Fruit fly (Drosophila melanogaster) whole organism, wandering third instar larva: Measurements from ENCODE around the gene CG4119.

Source experiments
- OdsH ChIP-seq: fragments of 200-800 bp; sonication (Bioruptor generic); optimal IDR thresholded peaks from 2 replicates; lab custom pipeline; 2016; ENCODE audit warnings: missing biosample characterization, mild to moderate bottlenecking, missing genetic modification characterization
- Rel ChIP-seq, 2 experiments: fragments of 200-800 bp; sonication (Bioruptor generic) in 1 of 2; optimal IDR thresholded peaks; 2 replicates in 1 of 2; 3 replicates in 1 of 2; lab custom pipeline; 2016 to 2019; ENCODE audit warnings: mild to moderate bottlenecking in 2 of 2, missing biosample characterization in 2 of 2, missing genetic modification characterization in 2 of 2, moderate library complexity in 1 of 2
- lola ChIP-seq: fragments of >200 bp; optimal IDR thresholded peaks from 2 replicates; lab custom pipeline; 2017; ENCODE audit warnings: missing biosample characterization, missing genetic modification characterization
- psq ChIP-seq: fragments of 200-800 bp; sonication (Bioruptor generic); optimal IDR thresholded peaks from 3 replicates; lab custom pipeline; 2017; ENCODE audit warnings: missing biosample characterization, mild to moderate bottlenecking, missing genetic modification characterization, moderate library complexity
- tai ChIP-seq: sonication (Bioruptor generic); optimal IDR thresholded peaks from 2 replicates; lab custom pipeline; 2016; ENCODE audit warnings: missing biosample characterization, missing genetic modification characterization

- TF ChIP-seq OdsH (GFP tag; lab: Kevin White, UChicago) (no peak), psq (GFP tag; lab: Kevin White, UChicago) (no peak), tai (GFP tag; lab: Kevin White, UChicago) (no peak), Rel (GFP tag; optimal IDR thresholded peaks at IDR 0.05; lab: Kevin White, UChicago) (no peak), Rel (tag; optimal IDR thresholded peaks at IDR 0.05; lab: Kevin White, UChicago) (no peak), lola (GFP tag; lab: Kevin White, UChicago) (no peak)
Observed at dm6 chrX:5616270-5616669, 49.6 kb upstream of the CG4119 start, which contains the start of gene CG34434.
